Fruit fly (Drosophila melanogaster) ovary, adult (tissue): Measurements from ENCODE around the gene Dyro.
A peak's percentile ranks its signal among the peaks of the same experiment; 100 is the strongest.

Source experiments
- CG17801 ChIP-seq: fragments of 200-800 bp; optimal IDR thresholded peaks from 2 replicates; lab custom pipeline; 2019; ENCODE audit warnings: missing biosample characterization, mild to moderate bottlenecking, missing genetic modification characterization, moderate library complexity; ENCODE audit not compliant: partially characterized antibody

The Dyro gene

dm6 chr3L:11295777-11296149 is at the start of gene Dyro:
Gene Dyro (minus strand): TSS chr3L:11295919.
- TF ChIP-seq CG17801, result no peak

- no peak for TF ChIP-seq CG17801
These were observed 49.0 kb upstream of the Dyro start for dm6 chr3L:11344485-11345270.

dm6 chr3L:11343633-11344210 is 48.0 kb upstream of the Dyro start:
- TF ChIP-seq CG17801, result no peak

dm6 chr3L:11342533-11343065 is 46.9 kb upstream of the Dyro start:
- TF ChIP-seq CG17801, result no peak

- TF ChIP-seq CG17801, result no peak
These were observed 46.2 kb upstream of the Dyro start for dm6 chr3L:11341920-11342319.

- TF ChIP-seq CG17801, result no peak
These were observed 43.6 kb upstream of the Dyro start for dm6 chr3L:11339276-11339675.

dm6 chr3L:11337674-11338073 is 42.0 kb upstream of the Dyro start:
- no peak for TF ChIP-seq CG17801

- no peak for TF ChIP-seq CG17801
These were observed 40.5 kb upstream of the Dyro start for dm6 chr3L:11336094-11336756.

dm6 chr3L:11333986-11334385 is 38.3 kb upstream of the Dyro start:
- no peak for TF ChIP-seq CG17801

dm6 chr3L:11329014-11329469 is 33.3 kb upstream of the Dyro start:
- no peak for TF ChIP-seq CG17801

dm6 chr3L:11328015-11328680 is 32.4 kb upstream of the Dyro start:
- TF ChIP-seq CG17801, result no peak

- peak; percentile 87 for TF ChIP-seq CG17801
These were observed 30.1 kb upstream of the Dyro start for dm6 chr3L:11325671-11326306.

dm6 chr3L:11324549-11325015 is 28.9 kb upstream of the Dyro start:
- TF ChIP-seq CG17801, result no peak

- TF ChIP-seq CG17801, result no peak
These were observed 28.2 kb upstream of the Dyro start for dm6 chr3L:11323896-11324278.

dm6 chr3L:11323221-11323895 is 27.6 kb upstream of the Dyro start:
- no peak for TF ChIP-seq CG17801
